Fruit fly (Drosophila melanogaster): ENCODE data around the gene CG31862.

The CG31862 gene

DNA sequence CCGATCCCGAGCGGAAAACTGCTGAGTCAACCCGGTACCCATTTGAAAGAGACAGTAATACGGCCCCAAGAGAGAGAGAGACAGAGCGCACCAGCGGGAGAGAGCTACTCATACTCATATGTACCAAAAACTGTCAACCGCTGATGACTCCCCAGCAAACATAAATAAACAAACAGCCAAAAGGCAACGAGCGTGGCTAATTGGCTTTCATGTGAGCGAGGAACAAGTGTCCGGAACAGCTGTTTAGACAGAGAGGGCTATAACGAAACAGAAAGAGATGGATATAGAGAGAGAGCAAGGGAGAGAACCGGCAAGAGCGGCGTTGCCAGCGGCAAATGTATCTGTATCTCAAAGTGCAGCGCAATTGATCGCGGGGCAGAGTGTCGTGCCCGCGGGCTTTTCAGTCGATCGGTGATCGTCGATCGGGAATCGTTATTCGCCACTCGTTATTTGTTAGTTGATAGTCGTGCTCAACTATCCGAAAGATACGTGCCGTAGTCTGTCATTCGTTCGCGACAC, 27.4 kb downstream of the CG31862 start (continued):
- no peak for TF ChIP-seq dysf (GFP tag; IDR thresholded peaks at IDR 0.05)
- peak; percentile 7 for TF ChIP-seq nerfin-1 (tag; optimal IDR thresholded peaks at IDR 0.05)
- no peak for TF ChIP-seq eyg (GFP tag; optimal IDR thresholded peaks at IDR 0.05)
- TF ChIP-seq CG12769 (tag; optimal IDR thresholded peaks at IDR 0.05) = peak; percentile 87
- TF ChIP-seq seq (GFP tag; IDR thresholded peaks at IDR 0.05) = no peak
- peak; percentile 45 for TF ChIP-seq PHDP (tag; optimal IDR thresholded peaks at IDR 0.05)
- TF ChIP-seq CG7786 (GFP tag; optimal IDR thresholded peaks at IDR 0.05) = no peak
- peak; percentile 1 for TF ChIP-seq CG2875 (GFP tag; optimal IDR thresholded peaks at IDR 0.05)
- TF ChIP-seq bbx (GFP tag; IDR thresholded peaks at IDR 0.05; ENCODE audit: partially characterized antibody) = 0 out of 2 replicates have a peak, but pooled peaks have one; percentile 39
- TF ChIP-seq CG15601 (tag; optimal IDR thresholded peaks at IDR 0.05) = peak; percentile 57
- TF ChIP-seq az2 (GFP tag; optimal IDR thresholded peaks at IDR 0.05) = no peak
- TF ChIP-seq Dek (tag; optimal IDR thresholded peaks at IDR 0.05) = no peak
- no peak for TF ChIP-seq CG8944 (GFP tag; optimal IDR thresholded peaks at IDR 0.05)
- TF ChIP-seq h (optimal IDR thresholded peaks at IDR 0.05) = no peak
- TF ChIP-seq CG10267 (tag; optimal IDR thresholded peaks at IDR 0.05) = peak; percentile 1
- TF ChIP-seq CG4404 (GFP tag; IDR thresholded peaks at IDR 0.05) = no peak
- TF ChIP-seq CG11504 (tag; optimal IDR thresholded peaks at IDR 0.05) = peak; percentile 42
- TF ChIP-seq Dref (GFP tag; IDR thresholded peaks at IDR 0.05) = no peak; the same call in 1 of the 2 replicates
- no peak for TF ChIP-seq al (GFP tag; IDR thresholded peaks at IDR 0.05)
- TF ChIP-seq lov (optimal IDR thresholded peaks at IDR 0.05) = no peak
- no peak for TF ChIP-seq lov (GFP tag; IDR thresholded peaks at IDR 0.05)
- TF ChIP-seq H2.0 (GFP tag; IDR thresholded peaks at IDR 0.05) = no peak
- no peak for TF ChIP-seq CG4854 (GFP tag; optimal IDR thresholded peaks at IDR 0.05)
- no peak for TF ChIP-seq CG6654 (GFP tag; optimal IDR thresholded peaks at IDR 0.05)
- no peak for TF ChIP-seq Lim3 (GFP tag; IDR thresholded peaks at IDR 0.05)
- no peak for TF ChIP-seq Six4 (GFP tag; optimal IDR thresholded peaks at IDR 0.05)
- no peak for TF ChIP-seq Sin3A (optimal IDR thresholded peaks at IDR 0.05)
- no peak for TF ChIP-seq zfh1 (GFP tag; IDR thresholded peaks at IDR 0.05)
- no peak for TF ChIP-seq CG16863 (GFP tag; optimal IDR thresholded peaks at IDR 0.05)
- TF ChIP-seq CG12104 (GFP tag; optimal IDR thresholded peaks at IDR 0.05) = no peak
- peak; percentile 96 for TF ChIP-seq chinmo (GFP tag; IDR thresholded peaks at IDR 0.05; ENCODE audit: partially characterized antibody)
- peak; percentile 48 for TF ChIP-seq sd (tag; optimal IDR thresholded peaks at IDR 0.05)
- TF ChIP-seq CG8924 (tag; optimal IDR thresholded peaks at IDR 0.05) = no peak
- TF ChIP-seq Hr51 (GFP tag; optimal IDR thresholded peaks at IDR 0.05) = no peak
- TF ChIP-seq CG17568 (GFP tag; optimal IDR thresholded peaks at IDR 0.05) = peak; percentile 66
- TF ChIP-seq Nf-YB (GFP tag; optimal IDR thresholded peaks at IDR 0.05) = peak; percentile 59
- TF ChIP-seq D19A (tag; optimal IDR thresholded peaks at IDR 0.05) = peak; percentile 31
- TF ChIP-seq knrl (GFP tag; IDR thresholded peaks at IDR 0.05; ENCODE audit: partially characterized antibody) = no peak

DNA sequence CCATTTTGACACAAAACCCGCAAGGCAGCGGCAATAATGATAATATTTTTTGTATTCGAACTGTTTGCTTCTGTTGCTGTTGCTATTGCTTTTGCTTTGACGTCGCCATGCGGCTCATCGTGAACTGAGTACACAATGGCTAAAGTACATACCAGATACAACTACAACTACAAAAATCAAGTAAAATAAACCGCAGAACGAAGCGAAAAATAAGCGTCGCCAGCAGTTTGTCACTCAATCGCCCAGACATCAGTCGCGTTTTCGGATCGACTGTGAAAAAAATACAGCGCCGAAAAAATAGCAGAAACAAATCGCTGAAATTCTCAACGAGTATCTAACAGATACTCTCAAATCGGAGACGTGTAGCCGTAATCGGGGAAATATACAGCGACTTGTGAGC, 31.0 kb downstream of the CG31862 start:
- TF ChIP-seq Sry-β (GFP tag; optimal IDR thresholded peaks at IDR 0.05) (no peak), hkb (optimal IDR thresholded peaks at IDR 0.05) (no peak), hkb (GFP tag; IDR thresholded peaks at IDR 0.05) (peak; percentile 40; the same call in 1 of the 2 replicates), CG12769 (tag; optimal IDR thresholded peaks at IDR 0.05) (peak; percentile 43), CG13624 (GFP tag; optimal IDR thresholded peaks at IDR 0.05) (peak; percentile 28), Drgx (GFP tag; IDR thresholded peaks at IDR 0.05) (no peak), YL-1 (GFP tag; optimal IDR thresholded peaks at IDR 0.05) (no peak), Opbp (GFP tag; IDR thresholded peaks at IDR 0.05; ENCODE audit: partially characterized antibody) (no peak), Xbp1 (GFP tag; optimal IDR thresholded peaks at IDR 0.05) (no peak), exex (tag; optimal IDR thresholded peaks at IDR 0.05) (peak; percentile 15), CG7839 (tag; optimal IDR thresholded peaks at IDR 0.05) (no peak), gem (tag; optimal IDR thresholded peaks at IDR 0.05) (peak; percentile 29), al (GFP tag; IDR thresholded peaks at IDR 0.05) (0 out of 2 replicates have a peak, but pooled peaks have one; percentile 11), CG8290 (GFP tag; optimal IDR thresholded peaks at IDR 0.05) (no peak), CG8290 (tag; optimal IDR thresholded peaks at IDR 0.05) (peak in 1 of 2 experiments; percentile 52), CG12071 (GFP tag; optimal IDR thresholded peaks at IDR 0.05) (peak; percentile 46), CG9932 (GFP tag; IDR thresholded peaks at IDR 0.05) (peak; percentile 51), vvl (GFP tag; IDR thresholded peaks at IDR 0.05) (peak; percentile 27; the same call in 1 of the 2 replicates)
